Fruit fly (Drosophila melanogaster): ENCODE results near the gene Mrp5.

The Mrp5 gene

DNA sequence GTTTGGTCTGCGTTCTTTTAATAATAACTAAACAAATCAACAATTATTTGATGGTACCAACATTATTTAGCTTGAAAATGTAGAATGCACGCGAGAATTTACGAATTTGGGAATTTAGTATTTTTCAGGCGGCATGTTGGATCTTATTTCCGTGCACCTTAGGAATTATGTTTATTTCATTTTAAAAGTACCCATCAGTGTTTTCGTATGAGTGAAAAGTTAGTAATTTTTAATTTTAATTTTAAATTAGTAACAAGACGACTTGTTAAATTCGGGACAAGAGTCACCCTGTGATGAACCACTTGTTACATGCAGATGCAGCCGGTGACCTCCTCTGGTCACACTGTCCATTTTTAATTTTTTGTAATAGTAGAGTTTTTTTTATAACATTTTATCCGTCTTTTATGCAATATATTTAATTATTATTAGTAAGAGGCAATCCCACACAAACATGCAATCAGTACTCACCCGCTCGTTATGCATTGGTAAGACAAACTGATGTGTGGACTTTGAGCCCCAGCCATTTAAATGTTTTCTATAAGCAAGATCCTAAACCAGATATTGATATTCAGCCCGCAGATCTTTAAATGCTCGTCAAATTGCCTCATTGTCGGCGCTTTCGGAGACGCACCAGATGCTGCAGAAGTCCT lies 2.1 kb upstream of the Mrp5 start, which contains the start of the genes CG17186 and Arc42 (continued):
- TF ChIP-seq fd85E (GFP tag; optimal IDR thresholded peaks at IDR 0.05) (no peak), salr (GFP tag; optimal IDR thresholded peaks at IDR 0.05) (no peak), OdsH (GFP tag; optimal IDR thresholded peaks at IDR 0.05) (peak; percentile 41), Blimp-1 (GFP tag; optimal IDR thresholded peaks at IDR 0.05) (no peak), Hr39 (GFP tag; optimal IDR thresholded peaks at IDR 0.05) (peak; percentile 6), Met (GFP tag; optimal IDR thresholded peaks at IDR 0.05) (peak; percentile 46), Hr4 (GFP tag; optimal IDR thresholded peaks at IDR 0.05) (peak; percentile 15), CG15336 (GFP tag; IDR thresholded peaks at IDR 0.05) (0 out of 2 replicates have a peak, but pooled peaks have one; percentile 15)

DNA sequence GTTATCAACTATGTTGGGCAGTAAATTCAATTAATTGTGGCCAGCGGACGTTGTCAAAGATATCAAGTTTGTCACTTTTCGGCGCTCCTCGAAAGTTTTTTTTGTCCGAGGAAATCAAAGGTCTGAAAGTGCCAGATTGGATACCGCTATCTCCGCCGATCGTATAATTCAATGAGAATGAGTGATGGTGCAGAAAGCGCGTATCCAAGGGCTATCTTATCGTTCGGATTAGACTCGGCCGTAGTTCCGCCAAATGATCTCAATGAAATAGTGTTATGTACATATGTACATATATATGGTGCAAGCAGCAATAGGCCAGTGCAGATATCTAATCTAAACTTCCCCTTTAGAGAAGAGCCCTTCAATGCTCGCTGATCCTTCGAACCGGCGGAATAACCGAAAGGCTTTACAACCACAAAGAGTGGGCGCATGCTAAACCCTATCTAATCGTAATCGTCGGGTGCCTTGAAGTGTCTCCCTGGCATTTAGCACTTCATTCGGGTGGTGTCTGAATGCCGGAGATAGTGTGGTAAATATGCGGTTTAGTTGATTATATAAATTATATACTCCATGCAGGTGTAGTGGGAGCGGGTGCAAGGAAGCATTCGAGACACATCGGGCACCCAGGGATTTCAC lies 2.3 kb downstream of the Mrp5 start:
- TF ChIP-seq Sox14 (GFP tag; optimal IDR thresholded peaks at IDR 0.05) (no peak), CG11902 (GFP tag; optimal IDR thresholded peaks at IDR 0.05) (no peak), CG34406 (GFP tag; optimal IDR thresholded peaks at IDR 0.05) (no peak), acj6 (GFP tag; optimal IDR thresholded peaks at IDR 0.05) (no peak), lz (GFP tag; optimal IDR thresholded peaks at IDR 0.05) (no peak), Sox15 (GFP tag; optimal IDR thresholded peaks at IDR 0.05) (no peak)

DNA sequence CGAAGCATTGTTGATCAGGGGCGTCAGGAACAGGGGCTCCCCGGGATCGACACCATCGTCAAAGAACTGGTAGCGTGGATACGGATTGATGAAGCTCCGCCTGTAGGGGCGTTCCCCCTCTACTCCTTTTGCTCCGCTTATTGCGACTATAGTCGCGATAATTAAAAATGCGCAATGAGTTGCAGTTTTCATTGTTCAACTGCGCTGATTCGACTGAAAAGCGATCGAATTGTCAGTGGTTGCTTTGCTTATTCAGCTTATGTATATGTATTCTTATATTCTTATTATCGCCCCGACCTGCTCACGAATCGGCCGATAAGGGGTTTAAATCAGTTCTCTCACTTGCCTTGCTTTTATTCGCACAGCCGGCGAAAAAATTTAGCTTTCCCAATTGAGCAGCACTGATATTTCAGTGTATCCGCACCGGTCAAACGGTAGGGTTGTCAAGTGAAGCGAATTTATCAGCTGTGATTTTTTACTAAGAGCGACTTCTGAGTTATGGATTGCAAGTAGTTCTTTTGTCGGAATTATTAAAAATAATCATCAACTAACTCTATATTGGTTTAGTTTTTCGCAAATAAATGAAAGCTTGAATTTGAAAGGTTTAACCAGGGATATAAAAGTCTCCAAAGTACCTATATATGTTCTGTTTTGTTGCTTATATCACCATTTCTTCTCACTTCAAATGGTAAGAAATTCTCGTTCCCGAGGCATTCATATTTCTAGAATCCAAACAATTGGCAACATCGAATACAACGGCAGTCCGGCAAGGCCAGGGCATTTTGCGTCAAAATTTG lies 11.3 kb downstream of the Mrp5 start, which contains the start of the genes CG4572 and CG4686:
TSS of gene CG4572 (minus strand) at position 415 of the 797 bp plus-strand sequence.
TSS of gene CG4686 (plus strand) at position 518 of the 797 bp plus-strand sequence.
- TF ChIP-seq esn (GFP tag; optimal IDR thresholded peaks at IDR 0.05) (peak; percentile 87), Sox14 (GFP tag; optimal IDR thresholded peaks at IDR 0.05) (peak; percentile 74), CG16779 (tag; optimal IDR thresholded peaks at IDR 0.05) (no peak), CG6792 (GFP tag; optimal IDR thresholded peaks at IDR 0.05) (peak; percentile 71), Ets21C (GFP tag; optimal IDR thresholded peaks at IDR 0.05) (peak; percentile 77), Eip75B (GFP tag; optimal IDR thresholded peaks at IDR 0.05) (peak; percentile 80), vri (GFP tag; optimal IDR thresholded peaks at IDR 0.05) (peak; percentile 59), CG10669 (GFP tag; optimal IDR thresholded peaks at IDR 0.05) (peak; percentile 74), Hr39 (GFP tag; optimal IDR thresholded peaks at IDR 0.05) (peak; percentile 89), CG6854 (GFP tag; optimal IDR thresholded peaks at IDR 0.05) (peak; percentile 8), CG6808 (GFP tag; optimal IDR thresholded peaks at IDR 0.05) (peak; percentile 62), CG11294 (GFP tag; IDR thresholded peaks at IDR 0.05) (peak; percentile 79), ss (GFP tag; optimal IDR thresholded peaks at IDR 0.05) (peak in 1 of 2 experiments; percentile 39), CG8319 (GFP tag; optimal IDR thresholded peaks at IDR 0.05) (peak; percentile 71), CG6276 (GFP tag; optimal IDR thresholded peaks at IDR 0.05) (no peak), spab (GFP tag; optimal IDR thresholded peaks at IDR 0.05) (peak; percentile 67), OdsH (GFP tag; optimal IDR thresholded peaks at IDR 0.05) (peak; percentile 85), fd85E (GFP tag; optimal IDR thresholded peaks at IDR 0.05) (peak; percentile 62), CG4318 (GFP tag; optimal IDR thresholded peaks at IDR 0.05) (peak; percentile 73), Ets96B (tag; optimal IDR thresholded peaks at IDR 0.05) (peak; percentile 67), salr (GFP tag; optimal IDR thresholded peaks at IDR 0.05) (peak; percentile 26 to 83), CG3919 (GFP tag; optimal IDR thresholded peaks at IDR 0.05) (peak; percentile 80), cyc (GFP tag; optimal IDR thresholded peaks at IDR 0.05) (peak; percentile 84), lz (GFP tag; optimal IDR thresholded peaks at IDR 0.05) (peak; percentile 89), CG11902 (GFP tag; optimal IDR thresholded peaks at IDR 0.05) (peak; percentile 75), CG10631 (GFP tag; optimal IDR thresholded peaks at IDR 0.05) (peak; percentile 85), CG1621 (tag; optimal IDR thresholded peaks at IDR 0.05) (peak; percentile 26), Eip93F (GFP tag; optimal IDR thresholded peaks at IDR 0.05) (peak; percentile 85), Sox15 (GFP tag; optimal IDR thresholded peaks at IDR 0.05) (peak; percentile 73), eg (GFP tag; IDR thresholded peaks at IDR 0.05) (peak; percentile 85; the same call in 2 of the 3 replicates), Sox102F (GFP tag; optimal IDR thresholded peaks at IDR 0.05) (peak; percentile 83), Smox (GFP tag; optimal IDR thresholded peaks at IDR 0.05) (peak; percentile 82), svp (GFP tag) (no peak), dsx (GFP tag; optimal IDR thresholded peaks at IDR 0.05; ENCODE audit: poor library complexity, severe bottlenecking) (peak; percentile 63), CG6163 (GFP tag; IDR thresholded peaks at IDR 0.05) (peak; percentile 77), Gug (GFP tag; IDR thresholded peaks at IDR 0.05) (peak; percentile 83), pdm3 (GFP tag; optimal IDR thresholded peaks at IDR 0.05) (peak; percentile 85)
